Worm (Caenorhabditis elegans) whole organism, L1 larva: ENCODE measurements around the gene K02H11.4.

Experiments
- grh-1 ChIP-seq: fragments of 200-800 bp; sonication (Bioruptor generic); IDR thresholded peaks from 2 replicates; pipeline ENCODE4 v1.3.6; 2022; ENCODE audit warnings: missing genetic modification reagents, missing genetic modification characterization, missing compliant biosample characterization
- lin-13 ChIP-seq: fragments of 150-350 bp; optimal IDR thresholded peaks from 2 replicates; lab custom pipeline; 2014; ENCODE audit warnings: missing biosample characterization, missing genetic modification reagents, missing genetic modification characterization
- lin-39 ChIP-seq: fragments of 150-350 bp; optimal IDR thresholded peaks from 2 replicates; lab custom pipeline; 2014; ENCODE audit warnings: missing biosample characterization, missing genetic modification reagents, missing genetic modification characterization
- lsy-2 ChIP-seq, 2 experiments: fragments of 150-350 bp; optimal IDR thresholded peaks; 2 replicates each; lab custom pipeline; 2014; ENCODE audit warnings: missing biosample characterization in 2 of 2, missing genetic modification characterization in 2 of 2
- nhr-12 ChIP-seq: sonication (generic microtip); optimal IDR thresholded peaks from 2 replicates; lab custom pipeline; 2017; ENCODE audit warnings: missing biosample characterization, missing genetic modification characterization
- unc-86 ChIP-seq: sonication (generic microtip); optimal IDR thresholded peaks from 2 replicates; lab custom pipeline; 2016; ENCODE audit warnings: missing genetic modification characterization, missing compliant biosample characterization

ce11 chrV:1566776-1567175 lies 35.7 kb upstream of the K02H11.4 start, which contains the start of gene cdc-25.2:
- TF ChIP-seq lin-13 (GFP tag; lab: Kevin White, UChicago) (no peak), grh-1 (no peak), lsy-2 (tag; optimal IDR thresholded peaks at IDR 0.05; lab: Kevin White, UChicago) (no peak), nhr-12 (no peak), unc-86 (no peak), lin-39 (tag; lab: Kevin White, UChicago) (no peak)
